Worm (Caenorhabditis elegans): ENCODE data around the gene hap-1.

The hap-1 gene

ce11 chrIII:5263299-5263993 is at the start of gene hap-1, which contains the start of gene C34E10.9:
Gene hap-1, plus strand, starts transcription at chrIII:5263943.
Gene C34E10.9, minus strand, starts transcription at chrIII:5263399.
- TF ChIP-seq tra-4 (tag; optimal IDR thresholded peaks at IDR 0.05) (no peak), ama-1 (optimal IDR thresholded peaks at IDR 0.05) (no peak), scrt-1 (GFP tag; IDR thresholded peaks at IDR 0.05) (no peak), pes-1 (GFP tag; IDR thresholded peaks at IDR 0.05) (no peak), ceh-13 (GFP tag; optimal IDR thresholded peaks at IDR 0.05) (no peak), tbx-37 (GFP tag; conservative IDR thresholded peaks at IDR 0.05) (no peak), flt-1 (GFP tag; IDR thresholded peaks at IDR 0.05) (no peak), sea-1 (GFP tag; conservative IDR thresholded peaks at IDR 0.05) (no peak), hmg-4 (GFP tag; optimal IDR thresholded peaks at IDR 0.05) (no peak), ets-7 (tag; optimal IDR thresholded peaks at IDR 0.05) (no peak), ceh-36 (tag; optimal IDR thresholded peaks at IDR 0.05) (no peak), hmbx-1 (tag; optimal IDR thresholded peaks at IDR 0.05) (no peak), B0310.2 (tag; optimal IDR thresholded peaks at IDR 0.05) (no peak)

- TF ChIP-seq hmbx-1 (tag; optimal IDR thresholded peaks at IDR 0.05) (no peak), ets-7 (tag; optimal IDR thresholded peaks at IDR 0.05) (no peak), F13C5.2 (tag; optimal IDR thresholded peaks at IDR 0.05) (no peak), tbx-11 (GFP tag; IDR thresholded peaks at IDR 0.05) (no peak), ama-1 (optimal IDR thresholded peaks at IDR 0.05) (no peak), B0310.2 (tag; optimal IDR thresholded peaks at IDR 0.05) (no peak), ceh-36 (tag; optimal IDR thresholded peaks at IDR 0.05) (no peak), hnd-1 (tag; optimal IDR thresholded peaks at IDR 0.05) (no peak)
Measured at ce11 chrIII:5214162-5214561, 49.6 kb upstream of the hap-1 start.

- TF ChIP-seq aly-1 (tag; optimal IDR thresholded peaks at IDR 0.05) = no peak
- no peak for TF ChIP-seq flt-1 (GFP tag; IDR thresholded peaks at IDR 0.05)
- TF ChIP-seq hmg-4 (GFP tag; optimal IDR thresholded peaks at IDR 0.05) = no peak
- no peak for TF ChIP-seq tbx-37 (GFP tag; conservative IDR thresholded peaks at IDR 0.05)
- no peak for TF ChIP-seq ama-1 (optimal IDR thresholded peaks at IDR 0.05)
- TF ChIP-seq B0310.2 (tag; optimal IDR thresholded peaks at IDR 0.05) = no peak
- TF ChIP-seq hmbx-1 (tag; optimal IDR thresholded peaks at IDR 0.05) = no peak
- no peak for TF ChIP-seq F13C5.2 (tag; optimal IDR thresholded peaks at IDR 0.05)
- TF ChIP-seq tra-4 (tag; optimal IDR thresholded peaks at IDR 0.05) = no peak
- TF ChIP-seq ceh-36 (tag; optimal IDR thresholded peaks at IDR 0.05) = no peak
- TF ChIP-seq pes-1 (GFP tag; IDR thresholded peaks at IDR 0.05) = no peak
- no peak for TF ChIP-seq ceh-13 (GFP tag; optimal IDR thresholded peaks at IDR 0.05)
- no peak for TF ChIP-seq ets-7 (tag; optimal IDR thresholded peaks at IDR 0.05)
- TF ChIP-seq tbx-11 (GFP tag; IDR thresholded peaks at IDR 0.05) = no peak
Measured at ce11 chrIII:5215375-5215774, 48.4 kb upstream of the hap-1 start, which contains the start of gene ZC155.4. Gene ZC155.4, minus strand, starts transcription at chrIII:5215475.

ce11 chrIII:5217511-5217910 is 46.2 kb upstream of the hap-1 start, which contains the start of gene cutl-19:
Gene cutl-19, minus strand, starts transcription at chrIII:5217611.
- TF ChIP-seq pes-1 (GFP tag; IDR thresholded peaks at IDR 0.05) (no peak), ama-1 (optimal IDR thresholded peaks at IDR 0.05) (no peak), hmg-4 (GFP tag; optimal IDR thresholded peaks at IDR 0.05) (no peak), flt-1 (GFP tag; IDR thresholded peaks at IDR 0.05) (no peak), tbx-11 (GFP tag; IDR thresholded peaks at IDR 0.05) (no peak), tra-4 (tag; optimal IDR thresholded peaks at IDR 0.05) (no peak), hmbx-1 (tag; optimal IDR thresholded peaks at IDR 0.05) (no peak), ets-7 (tag; optimal IDR thresholded peaks at IDR 0.05) (no peak), aly-1 (tag; optimal IDR thresholded peaks at IDR 0.05) (no peak), sea-1 (GFP tag; conservative IDR thresholded peaks at IDR 0.05) (no peak), scrt-1 (GFP tag; IDR thresholded peaks at IDR 0.05) (no peak), F13C5.2 (tag; optimal IDR thresholded peaks at IDR 0.05) (no peak), hnd-1 (tag; optimal IDR thresholded peaks at IDR 0.05) (no peak), ceh-13 (GFP tag; optimal IDR thresholded peaks at IDR 0.05) (no peak), B0310.2 (tag; optimal IDR thresholded peaks at IDR 0.05) (no peak), tbx-37 (GFP tag; conservative IDR thresholded peaks at IDR 0.05) (no peak), ceh-36 (tag; optimal IDR thresholded peaks at IDR 0.05) (no peak)

- TF ChIP-seq sea-1 (GFP tag; conservative IDR thresholded peaks at IDR 0.05) (no peak), tbx-11 (GFP tag; IDR thresholded peaks at IDR 0.05) (no peak), tra-4 (tag; optimal IDR thresholded peaks at IDR 0.05) (no peak), aly-1 (tag; optimal IDR thresholded peaks at IDR 0.05) (no peak), B0310.2 (tag; optimal IDR thresholded peaks at IDR 0.05) (no peak), ceh-36 (tag; optimal IDR thresholded peaks at IDR 0.05) (no peak), hmg-4 (GFP tag; optimal IDR thresholded peaks at IDR 0.05) (no peak), scrt-1 (GFP tag; IDR thresholded peaks at IDR 0.05) (no peak), hnd-1 (tag; optimal IDR thresholded peaks at IDR 0.05) (no peak), pes-1 (GFP tag; IDR thresholded peaks at IDR 0.05) (no peak), hmbx-1 (tag; optimal IDR thresholded peaks at IDR 0.05) (no peak)
Measured at ce11 chrIII:5218687-5219086, 45.1 kb upstream of the hap-1 start, which contains the start of gene ZC155.2. Gene ZC155.2, plus strand, starts transcription at chrIII:5218987.

ce11 chrIII:5221820-5222219 is 41.9 kb upstream of the hap-1 start:
- TF ChIP-seq ama-1 (optimal IDR thresholded peaks at IDR 0.05) (no peak), tbx-11 (GFP tag; IDR thresholded peaks at IDR 0.05) (no peak), flt-1 (GFP tag; IDR thresholded peaks at IDR 0.05) (no peak), aly-1 (tag; optimal IDR thresholded peaks at IDR 0.05) (no peak), hmg-4 (GFP tag; optimal IDR thresholded peaks at IDR 0.05) (no peak)

- no peak for TF ChIP-seq ceh-13 (GFP tag; optimal IDR thresholded peaks at IDR 0.05)
- no peak for TF ChIP-seq sea-1 (GFP tag; conservative IDR thresholded peaks at IDR 0.05)
Measured at ce11 chrIII:5222777-5223176, 41.0 kb upstream of the hap-1 start.

ce11 chrIII:5224908-5225307 is 38.8 kb upstream of the hap-1 start:
- TF ChIP-seq hnd-1 (tag; optimal IDR thresholded peaks at IDR 0.05) (no peak), tra-4 (tag; optimal IDR thresholded peaks at IDR 0.05) (no peak)

All from whole organism, early embryonic.